Worm (Caenorhabditis elegans) whole organism, young adult: ENCODE measurements around the gene cpr-2.

Source experiments
- F52B5.7 ChIP-seq: sonication (generic microtip); optimal IDR thresholded peaks from 2 replicates; lab custom pipeline; 2016; ENCODE audit warnings: mild to moderate bottlenecking, missing genetic modification characterization, missing compliant biosample characterization
- Y53F4B.3 ChIP-seq: fragments of 200-800 bp; sonication (Bioruptor generic); IDR thresholded peaks from 2 replicates; pipeline ENCODE4 v1.3.6; 2022; ENCODE audit warnings: missing genetic modification reagents, missing genetic modification characterization, missing compliant biosample characterization
- ceh-40 ChIP-seq: fragments of 200-800 bp; sonication (Bioruptor generic); IDR thresholded peaks from 2 replicates; pipeline ENCODE4 v1.3.6; 2022; ENCODE audit warnings: missing genetic modification characterization, missing compliant biosample characterization
- let-526 ChIP-seq: fragments of 200-800 bp; sonication (Bioruptor generic); IDR thresholded peaks from 2 replicates; pipeline ENCODE4 v1.3.6; 2022; ENCODE audit warnings: missing genetic modification reagents, missing genetic modification characterization, missing compliant biosample characterization
- mel-28 ChIP-seq: sonication (generic microtip); optimal IDR thresholded peaks from 2 replicates; lab custom pipeline; 2016; ENCODE audit warnings: borderline replicate concordance, mild to moderate bottlenecking, missing genetic modification characterization, missing compliant biosample characterization
- sea-2 ChIP-seq: fragments of 200-800 bp; sonication (Bioruptor generic); IDR thresholded peaks from 2 replicates; pipeline ENCODE4 v1.3.6; 2022; ENCODE audit warnings: missing genetic modification characterization, missing compliant biosample characterization
- ztf-26 ChIP-seq: sonication (generic microtip); optimal IDR thresholded peaks from 2 replicates; lab custom pipeline; 2017; ENCODE audit warnings: missing genetic modification characterization, missing compliant biosample characterization

Gene cpr-2

ce11 chrV:16483044-16483443 lies 50.9 kb downstream of the cpr-2 start, which contains the start of gene F57E7.2:
TSS of gene F57E7.2 (minus strand) at chrV:16483144.
- TF ChIP-seq let-526 (no peak), ceh-40 (GFP tag; lab: Robert Waterston, UW) (no peak), Y53F4B.3 (GFP tag; lab: Robert Waterston, UW) (no peak), sea-2 (GFP tag; lab: Robert Waterston, UW) (no peak), ztf-26 (no peak), F52B5.7 (tag; lab: Kevin White, UChicago) (no peak), mel-28 (tag; lab: Kevin White, UChicago) (no peak)
- TF ChIP-seq, all 124 proteins: peak for 0
